Worm (Caenorhabditis elegans) whole organism, late embryonic: ENCODE results near the gene F57B1.6.

Experiments used
- ceh-18 ChIP-seq: sonication (generic microtip); optimal IDR thresholded peaks from 2 replicates; lab custom pipeline; 2016; ENCODE audit warnings: missing genetic modification characterization, missing compliant biosample characterization
- ceh-19 ChIP-seq: fragments of 200-800 bp; sonication (Bioruptor generic); optimal IDR thresholded peaks from 2 replicates; lab custom pipeline; 2018; ENCODE audit warnings: mild to moderate bottlenecking, missing genetic modification characterization, missing compliant biosample characterization
- ceh-30 ChIP-seq: fragments of 150-350 bp; optimal IDR thresholded peaks from 2 replicates; lab custom pipeline; 2014; ENCODE audit warnings: missing biosample characterization, missing genetic modification characterization
- dve-1 ChIP-seq: sonication (generic microtip); optimal IDR thresholded peaks from 2 replicates; lab custom pipeline; 2017; ENCODE audit warnings: antibody characterized with exemption, mild to moderate bottlenecking, missing genetic modification characterization, missing compliant biosample characterization
- fkh-10 ChIP-seq: fragments of 150-350 bp; optimal IDR thresholded peaks from 2 replicates; lab custom pipeline; 2014; ENCODE audit warnings: missing biosample characterization, missing genetic modification reagents, missing genetic modification characterization
- pha-4 ChIP-seq: fragments of 150-350 bp; optimal IDR thresholded peaks from 2 replicates; lab custom pipeline; 2018; ENCODE audit warnings: missing biosample characterization, missing genetic modification reagents, missing genetic modification characterization
- ref-2 ChIP-seq: sonication (generic microtip); optimal IDR thresholded peaks from 2 replicates; lab custom pipeline; 2016; ENCODE audit warnings: missing genetic modification characterization, missing compliant biosample characterization
- sox-2 ChIP-seq: fragments of 200-800 bp; sonication (Bioruptor generic); IDR thresholded peaks from 2 replicates; pipeline ENCODE4 v1.3.6; 2022; ENCODE audit warnings: missing genetic modification reagents, missing genetic modification characterization, missing compliant biosample characterization
- tbx-2 ChIP-seq: sonication (generic microtip); optimal IDR thresholded peaks from 2 replicates; lab custom pipeline; 2016; ENCODE audit warnings: missing genetic modification characterization, missing compliant biosample characterization

DNA sequence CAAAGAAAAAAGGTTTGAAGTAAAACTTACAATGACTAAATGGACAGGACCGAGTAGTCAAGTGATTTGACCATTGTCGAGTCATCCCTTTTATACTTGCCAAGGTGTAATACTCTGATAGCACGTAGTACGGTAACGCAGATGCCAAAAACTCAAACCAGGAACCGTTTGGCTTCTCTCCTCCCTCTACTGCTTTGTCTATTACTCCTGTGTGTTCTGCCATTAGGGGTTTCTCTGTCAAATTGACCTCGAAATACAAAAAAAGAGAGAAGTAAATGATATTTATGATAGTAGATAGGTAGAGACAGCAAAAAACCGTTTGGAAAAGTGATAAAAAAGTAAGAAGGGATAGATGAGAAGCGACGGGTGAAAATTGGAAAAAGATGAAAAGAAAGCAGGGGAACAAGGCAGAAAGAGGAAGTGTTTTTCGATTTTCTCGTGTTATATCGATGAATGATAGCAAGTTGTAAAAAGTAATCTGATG, 7.3 kb upstream of the F57B1.6 start, which contains the start of the genes col-159 and col-160:
- TF ChIP-seq ref-2 (tag; lab: Kevin White, UChicago) (no peak), dve-1 (tag; lab: Kevin White, UChicago) (no peak), ceh-18 (tag; lab: Kevin White, UChicago) (no peak), tbx-2 (tag; lab: Kevin White, UChicago) (no peak), fkh-10 (GFP tag; lab: Kevin White, UChicago) (no peak), ceh-30 (no peak), ceh-19 (no peak), pha-4 (tag; lab: Kevin White, UChicago) (no peak), sox-2 (GFP tag; lab: Robert Waterston, UW) (no peak)
